Worm (Caenorhabditis elegans): Measurements from ENCODE around the gene M18.6.

Gene M18.6

DNA sequence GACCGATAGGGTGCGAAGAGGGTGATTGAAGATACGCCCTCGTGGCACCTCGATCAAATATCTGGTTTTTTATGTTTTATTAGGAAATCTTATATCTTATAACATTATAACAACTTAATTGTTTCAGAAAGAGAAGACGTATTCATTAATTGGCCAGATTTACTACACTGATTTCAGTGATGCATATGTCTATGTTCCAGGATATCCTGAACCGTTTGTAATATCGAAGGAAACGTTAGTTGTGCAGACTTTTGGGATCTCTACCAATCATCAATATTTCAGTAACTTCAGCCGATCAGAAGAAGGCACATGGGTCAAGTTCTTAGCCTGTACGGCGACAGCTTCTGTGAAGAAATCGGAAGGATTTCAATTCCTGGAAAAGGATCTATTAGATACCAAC, 39.3 kb downstream of the M18.6 start:
- TF ChIP-seq F44E2.7 (GFP tag; IDR thresholded peaks at IDR 0.05) (no peak), dmd-8 (GFP tag; IDR thresholded peaks at IDR 0.05) (no peak), aha-1 (tag) (peak; percentile 96), T26A8.4 (GFP tag; IDR thresholded peaks at IDR 0.05) (no peak), lin-15B (tag; optimal IDR thresholded peaks at IDR 0.05) (no peak), lim-7 (GFP tag; IDR thresholded peaks at IDR 0.05) (no peak), nhr-6 (tag; optimal IDR thresholded peaks at IDR 0.05) (no peak)

ce11 chrIV:12162732-12163131, 41.6 kb downstream of the M18.6 start:
- TF ChIP-seq aha-1 (tag), result peak; percentile 94
- TF ChIP-seq php-3 (GFP tag; IDR thresholded peaks at IDR 0.05), result no peak
- no peak for TF ChIP-seq hlh-30 (tag; optimal IDR thresholded peaks at IDR 0.05; ENCODE audit: insufficient read depth)
- no peak for TF ChIP-seq hmg-1.1 (GFP tag; IDR thresholded peaks at IDR 0.05)
- TF ChIP-seq ceh-62 (tag; optimal IDR thresholded peaks at IDR 0.05), result no peak

ce11 chrIV:12165432-12166078, 44.4 kb downstream of the M18.6 start:
- TF ChIP-seq D1046.2 (GFP tag; IDR thresholded peaks at IDR 0.05) (no peak), tra-1 (GFP tag; IDR thresholded peaks at IDR 0.05) (no peak), spr-3 (GFP tag; optimal IDR thresholded peaks at IDR 0.05) (no peak), zfp-3 (GFP tag; conservative IDR thresholded peaks at IDR 0.05) (no peak), daf-8 (GFP tag; IDR thresholded peaks at IDR 0.05) (no peak), ztf-11 (tag; optimal IDR thresholded peaks at IDR 0.05) (no peak), daf-12 (tag; optimal IDR thresholded peaks at IDR 0.05) (no peak), daf-16 (GFP tag; optimal IDR thresholded peaks at IDR 0.05) (no peak), daf-16 (tag; optimal IDR thresholded peaks at IDR 0.05) (peak; percentile 14), lin-39 (tag; optimal IDR thresholded peaks at IDR 0.05) (no peak), aha-1 (tag) (peak; percentile 55), zag-1 (tag; optimal IDR thresholded peaks at IDR 0.05) (no peak), lir-3 (tag; optimal IDR thresholded peaks at IDR 0.05) (no peak), F10B5.3 (tag; optimal IDR thresholded peaks at IDR 0.05) (no peak), hlh-11 (tag; optimal IDR thresholded peaks at IDR 0.05) (peak; percentile 5), unc-62 (GFP tag; optimal IDR thresholded peaks at IDR 0.05 in 1 of 2) (no peak), unc-62 (tag; optimal IDR thresholded peaks at IDR 0.05) (no peak), dmd-6 (GFP tag; IDR thresholded peaks at IDR 0.05) (peak; percentile 24; the same call in 1 of the 2 replicates), pqm-1 (tag; optimal IDR thresholded peaks at IDR 0.05) (peak; percentile 13), cey-2 (tag; optimal IDR thresholded peaks at IDR 0.05; ENCODE audit: borderline replicate concordance, insufficient read depth) (no peak), lin-13 (GFP tag; optimal IDR thresholded peaks at IDR 0.05) (no peak), ceh-28 (tag; optimal IDR thresholded peaks at IDR 0.05) (no peak), nhr-28 (tag; optimal IDR thresholded peaks at IDR 0.05) (peak; percentile 28), hmg-1.1 (GFP tag; IDR thresholded peaks at IDR 0.05) (no peak)

DNA sequence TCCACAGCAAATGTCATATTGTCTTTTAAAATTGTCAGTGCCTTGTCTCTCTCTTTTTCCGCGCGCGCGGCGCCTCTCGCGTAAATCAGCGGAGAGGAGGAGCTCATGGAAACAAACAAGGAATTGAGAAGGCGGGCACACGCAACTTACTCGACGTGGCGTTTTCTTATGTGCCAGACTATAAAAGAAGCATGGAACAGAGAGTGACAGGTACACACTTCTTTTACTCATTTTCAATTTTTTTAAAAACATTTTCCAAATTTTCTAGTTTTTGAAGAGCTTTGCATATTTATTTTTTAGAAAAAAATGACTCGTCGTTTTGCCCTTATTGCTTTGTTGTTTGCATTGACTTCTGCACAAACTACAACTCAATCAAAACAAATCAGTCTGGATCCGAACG, 46.8 kb downstream of the M18.6 start, which contains the start of gene F20B10.3:
Gene F20B10.3, plus strand, starts transcription at position 301 of the 400 bp plus-strand sequence.
- TF ChIP-seq arid-1 (GFP tag; conservative IDR thresholded peaks at IDR 0.05), result no peak
- TF ChIP-seq duxl-1 (tag; optimal IDR thresholded peaks at IDR 0.05; ENCODE audit: poor library complexity), result no peak
- no peak for TF ChIP-seq T26A8.4 (GFP tag; IDR thresholded peaks at IDR 0.05)
- TF ChIP-seq nhr-111 (GFP tag; optimal IDR thresholded peaks at IDR 0.05), result no peak
- TF ChIP-seq D1046.2 (GFP tag; IDR thresholded peaks at IDR 0.05), result no peak
- TF ChIP-seq egl-43 (GFP tag; IDR thresholded peaks at IDR 0.05), result no peak
- TF ChIP-seq lin-29 (GFP tag; IDR thresholded peaks at IDR 0.05), result no peak
- TF ChIP-seq nhr-41 (GFP tag; IDR thresholded peaks at IDR 0.05), result no peak
- no peak for TF ChIP-seq lin-38 (GFP tag; IDR thresholded peaks at IDR 0.05)
